Fruit fly (Drosophila melanogaster) whole organism, adult: Measurements from ENCODE around the gene Cftr.

Experiments
- CG11617 ChIP-seq: fragments of 200-800 bp; sonication (Bioruptor generic); optimal IDR thresholded peaks from 2 replicates; lab custom pipeline; 2017; ENCODE audit warnings: mild to moderate bottlenecking, missing biosample characterization, missing genetic modification reagents, missing genetic modification characterization
- CG12768 ChIP-seq: fragments of 200-800 bp; sonication (Bioruptor generic); optimal IDR thresholded peaks from 2 replicates; lab custom pipeline; 2017; ENCODE audit warnings: missing biosample characterization, missing genetic modification characterization, mild to moderate bottlenecking, moderate library complexity, missing genetic modification reagents
- CG1620 ChIP-seq: fragments of 200-800 bp; sonication (Bioruptor generic); optimal IDR thresholded peaks from 2 replicates; lab custom pipeline; 2016; ENCODE audit warnings: missing biosample characterization, missing genetic modification characterization
- CG5204 ChIP-seq: fragments of 200-800 bp; sonication (Bioruptor generic); optimal IDR thresholded peaks from 2 replicates; lab custom pipeline; 2016; ENCODE audit warnings: missing biosample characterization, missing genetic modification characterization
- CG7045 ChIP-seq: fragments of 200-800 bp; sonication (Bioruptor generic); optimal IDR thresholded peaks from 2 replicates; lab custom pipeline; 2017; ENCODE audit warnings: missing biosample characterization, mild to moderate bottlenecking, missing genetic modification characterization
- CG7101 ChIP-seq: fragments of 200-800 bp; sonication (Bioruptor generic); optimal IDR thresholded peaks from 2 replicates; lab custom pipeline; 2018; ENCODE audit warnings: missing biosample characterization, mild to moderate bottlenecking, missing genetic modification characterization, moderate library complexity
- Mnt ChIP-seq: fragments of 200-800 bp; sonication (Bioruptor generic); optimal IDR thresholded peaks from 2 replicates; lab custom pipeline; 2016; ENCODE audit warnings: missing biosample characterization, mild to moderate bottlenecking, missing genetic modification characterization
- bab1 ChIP-seq: fragments of 200-800 bp; sonication (Bioruptor generic); optimal IDR thresholded peaks from 3 replicates; lab custom pipeline; 2019; ENCODE audit warnings: missing biosample characterization, mild to moderate bottlenecking, missing genetic modification characterization, moderate library complexity
- cic ChIP-seq: fragments of 200-800 bp; sonication (Bioruptor generic); optimal IDR thresholded peaks from 2 replicates; lab custom pipeline; 2017; ENCODE audit warnings: missing biosample characterization, mild to moderate bottlenecking, missing genetic modification characterization, moderate library complexity
- kay ChIP-seq: fragments of 200-800 bp; sonication (Bioruptor generic); peaks from one replicate; lab custom pipeline; 2016; ENCODE audit warnings: missing biosample characterization, missing genetic modification characterization, borderline replicate concordance
- ovo ChIP-seq: fragments of 200-800 bp; sonication (Bioruptor generic); optimal IDR thresholded peaks from 2 replicates; lab custom pipeline; 2016; ENCODE audit warnings: missing biosample characterization, missing genetic modification characterization
- pad ChIP-seq: fragments of 200-800 bp; sonication (Bioruptor generic); optimal IDR thresholded peaks from 3 replicates; lab custom pipeline; 2017; ENCODE audit warnings: missing biosample characterization, missing genetic modification characterization, mild to moderate bottlenecking, moderate library complexity, missing genetic modification reagents
- tj ChIP-seq: fragments of 200-800 bp; sonication (Bioruptor generic); optimal IDR thresholded peaks from 3 replicates; lab custom pipeline; 2017; ENCODE audit warnings: missing biosample characterization, mild to moderate bottlenecking, missing genetic modification characterization, moderate library complexity

dm6 chr3R:24564191-24564798, 20.6 kb upstream of the Cftr start:
- TF ChIP-seq kay (GFP tag; lab: Kevin White, UChicago) = peak; percentile 56
- TF ChIP-seq pad (GFP tag; lab: Kevin White, UChicago) = no peak
- TF ChIP-seq CG12768 (GFP tag; lab: Kevin White, UChicago) = no peak
- TF ChIP-seq CG1620 (GFP tag; lab: Kevin White, UChicago) = no peak
- TF ChIP-seq CG11617 (GFP tag; lab: Kevin White, UChicago) = no peak
- no peak for TF ChIP-seq CG7045 (GFP tag; lab: Kevin White, UChicago)
- no peak for TF ChIP-seq tj (GFP tag; lab: Kevin White, UChicago)
- TF ChIP-seq CG5204 (GFP tag; lab: Kevin White, UChicago) = no peak
- no peak for TF ChIP-seq bab1 (GFP tag; lab: Kevin White, UChicago)
- no peak for TF ChIP-seq cic (GFP tag; lab: Kevin White, UChicago)
- TF ChIP-seq CG7101 (tag; lab: Kevin White, UChicago) = no peak
- TF ChIP-seq ovo (GFP tag; lab: Kevin White, UChicago) = no peak
- no peak for TF ChIP-seq Mnt
